Fruit fly (Drosophila melanogaster) Kc167 (cell line): ENCODE measurements around the gene CG34148.

Source experiments
- Myc ChIP-seq: fragments of >200 bp; optimal IDR thresholded peaks from 2 replicates; lab custom pipeline; 2017; ENCODE audit warnings: missing external identifiers
- Sin3A ChIP-seq: fragments of >200 bp; optimal IDR thresholded peaks from 2 replicates; lab custom pipeline; 2018; ENCODE audit warnings: missing external identifiers
- h ChIP-seq: fragments of >200 bp; optimal IDR thresholded peaks from 3 replicates; lab custom pipeline; 2018; ENCODE audit warnings: missing external identifiers
- insv ChIP-seq: fragments of >200 bp; optimal IDR thresholded peaks from 3 replicates; lab custom pipeline; 2018; ENCODE audit warnings: missing external identifiers
- psq ChIP-seq: fragments of >200 bp; optimal IDR thresholded peaks from 2 replicates; lab custom pipeline; 2017; ENCODE audit warnings: missing external identifiers
- ttk ChIP-seq: sonication (Bioruptor generic); optimal IDR thresholded peaks from 2 replicates; lab custom pipeline; 2017; ENCODE audit warnings: missing external identifiers

Gene CG34148

DNA sequence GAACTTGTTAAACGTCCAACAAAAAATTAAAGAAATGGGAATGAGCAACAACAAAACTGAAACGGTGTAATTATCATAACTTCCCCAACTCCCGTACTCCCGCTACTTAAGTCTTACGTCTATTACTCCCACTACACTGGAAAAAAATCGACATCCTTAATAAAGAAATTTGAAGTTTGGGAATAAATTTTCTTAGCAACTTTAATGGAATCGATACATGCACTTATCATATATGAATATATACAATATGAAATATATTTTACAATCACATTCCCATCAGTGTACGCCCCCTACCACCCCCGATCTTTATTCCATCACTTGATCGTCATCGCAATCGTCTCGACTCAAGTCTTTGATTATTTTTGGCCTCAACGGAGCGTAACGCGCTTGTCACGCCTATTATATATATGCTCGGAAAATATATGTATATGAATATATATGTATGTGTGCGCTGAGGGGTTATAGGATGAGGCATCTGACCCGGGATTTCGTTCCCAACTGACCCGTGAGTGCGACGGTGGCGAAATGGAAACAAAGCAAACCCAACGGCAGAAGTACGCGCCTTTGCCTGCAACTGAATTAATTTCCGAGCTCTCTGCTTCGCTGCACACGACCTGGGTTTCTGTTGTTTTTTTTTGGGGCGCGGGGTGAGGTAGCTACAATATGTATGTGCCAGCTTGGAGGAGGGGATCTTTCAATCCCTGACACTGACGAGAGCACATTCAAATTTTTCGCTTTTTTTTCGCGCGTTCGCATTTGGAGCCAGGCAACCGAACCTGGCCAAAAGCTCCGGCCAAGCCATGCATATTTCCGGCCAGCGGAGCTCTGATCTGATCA is 44.0 kb downstream of the CG34148 start:
- no peak for TF ChIP-seq insv (lab: Kevin White, UChicago)

DNA sequence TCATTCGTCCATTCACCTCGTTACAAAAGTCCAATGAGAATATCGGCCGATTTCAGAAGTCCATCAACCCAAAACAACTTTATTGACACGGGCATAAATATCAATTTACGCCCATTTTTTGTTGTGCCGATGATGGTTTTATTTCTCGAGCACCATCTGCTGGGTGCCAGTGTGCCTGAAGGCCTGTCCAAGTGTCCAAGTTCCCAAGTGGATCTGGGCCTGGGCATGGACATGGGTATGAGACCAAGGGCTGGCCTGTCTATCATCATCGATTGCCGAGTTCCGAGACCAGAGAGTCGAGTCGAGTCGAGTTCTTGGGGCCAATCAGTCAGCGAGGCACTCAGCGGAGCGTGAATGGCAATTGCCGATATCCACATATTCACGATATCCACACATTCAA is 46.3 kb downstream of the CG34148 start, which contains the start of gene Gr93a:
Gr93a (plus strand) TSS at position 301 of the 400 bp plus-strand sequence.
- TF ChIP-seq Myc (lab: Kevin White, UChicago) (no peak), h (lab: Kevin White, UChicago) (no peak), insv (lab: Kevin White, UChicago) (no peak), ttk (lab: Kevin White, UChicago) (no peak), Sin3A (lab: Kevin White, UChicago) (no peak), psq (lab: Kevin White, UChicago) (no peak)

DNA sequence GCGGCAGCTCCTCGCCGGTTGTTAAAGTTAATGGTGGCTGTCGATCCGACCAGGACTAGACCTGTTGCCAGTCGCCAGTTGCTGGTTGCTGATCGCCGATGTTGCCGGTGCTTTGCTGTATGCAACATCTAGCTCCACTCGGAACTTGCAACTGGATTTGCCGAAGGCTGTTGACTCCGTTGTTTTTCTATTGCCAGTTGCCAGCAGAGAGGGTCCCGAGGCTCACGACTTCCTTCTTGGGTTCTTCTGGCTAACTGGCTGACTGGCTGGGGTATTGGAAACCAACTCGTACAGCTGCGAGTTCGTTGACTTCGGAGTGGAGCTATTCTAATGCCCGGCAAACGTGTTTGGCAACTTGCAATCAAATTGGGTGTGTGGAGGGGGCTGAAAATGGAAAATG is 47.4 kb downstream of the CG34148 start:
- TF ChIP-seq h (lab: Kevin White, UChicago) (no peak), Myc (lab: Kevin White, UChicago) (no peak)

DNA sequence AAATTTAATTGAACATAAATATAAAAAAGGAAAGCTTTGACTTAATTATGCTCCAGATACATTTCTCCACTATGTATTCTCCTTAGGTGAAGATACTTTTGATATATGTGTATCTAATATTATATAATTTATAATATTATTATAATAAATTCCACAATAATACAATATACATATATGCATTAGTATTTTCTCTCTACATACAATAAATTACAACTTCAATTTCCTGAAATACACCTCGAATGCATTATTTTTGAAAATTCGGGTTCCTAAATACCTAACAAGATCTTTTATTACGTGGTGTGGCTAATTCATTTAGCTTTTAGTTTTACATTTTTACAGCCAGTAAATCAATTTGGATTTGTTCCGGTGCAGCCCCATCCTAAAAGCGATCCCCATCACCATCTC is 48.2 kb downstream of the CG34148 start:
- TF ChIP-seq Myc (lab: Kevin White, UChicago): no peak
- no peak for TF ChIP-seq h (lab: Kevin White, UChicago)
- TF ChIP-seq ttk (lab: Kevin White, UChicago): no peak
- TF ChIP-seq Sin3A (lab: Kevin White, UChicago): no peak
- no peak for TF ChIP-seq insv (lab: Kevin White, UChicago)
- TF ChIP-seq psq (lab: Kevin White, UChicago): no peak

DNA sequence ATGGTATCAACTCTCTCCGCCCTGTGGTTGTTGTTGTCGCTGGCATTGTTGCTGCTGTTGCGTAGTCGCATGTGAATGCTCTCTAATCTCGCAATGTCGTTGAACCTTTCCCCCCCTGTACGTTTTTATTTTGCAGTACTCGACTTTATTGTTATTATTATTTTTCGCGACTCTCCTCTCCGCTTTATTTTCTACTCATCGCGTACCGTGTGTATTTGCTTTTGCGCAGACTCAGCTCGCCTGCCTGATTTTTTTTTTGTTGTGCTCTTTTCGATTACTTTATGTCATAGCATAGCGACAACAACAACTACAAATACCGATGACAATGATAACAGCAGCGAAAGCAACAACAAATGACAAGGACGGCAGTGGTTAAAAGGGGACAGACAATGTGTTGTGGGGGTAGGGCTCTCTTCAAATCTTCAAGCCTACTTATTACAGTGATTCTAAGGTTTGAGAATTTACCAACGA is 49.0 kb downstream of the CG34148 start:
- TF ChIP-seq psq (lab: Kevin White, UChicago): no peak
- TF ChIP-seq insv (lab: Kevin White, UChicago): no peak
- no peak for TF ChIP-seq Sin3A (lab: Kevin White, UChicago)
- no peak for TF ChIP-seq ttk (lab: Kevin White, UChicago)
- TF ChIP-seq Myc (lab: Kevin White, UChicago): no peak
- TF ChIP-seq h (lab: Kevin White, UChicago): no peak

DNA sequence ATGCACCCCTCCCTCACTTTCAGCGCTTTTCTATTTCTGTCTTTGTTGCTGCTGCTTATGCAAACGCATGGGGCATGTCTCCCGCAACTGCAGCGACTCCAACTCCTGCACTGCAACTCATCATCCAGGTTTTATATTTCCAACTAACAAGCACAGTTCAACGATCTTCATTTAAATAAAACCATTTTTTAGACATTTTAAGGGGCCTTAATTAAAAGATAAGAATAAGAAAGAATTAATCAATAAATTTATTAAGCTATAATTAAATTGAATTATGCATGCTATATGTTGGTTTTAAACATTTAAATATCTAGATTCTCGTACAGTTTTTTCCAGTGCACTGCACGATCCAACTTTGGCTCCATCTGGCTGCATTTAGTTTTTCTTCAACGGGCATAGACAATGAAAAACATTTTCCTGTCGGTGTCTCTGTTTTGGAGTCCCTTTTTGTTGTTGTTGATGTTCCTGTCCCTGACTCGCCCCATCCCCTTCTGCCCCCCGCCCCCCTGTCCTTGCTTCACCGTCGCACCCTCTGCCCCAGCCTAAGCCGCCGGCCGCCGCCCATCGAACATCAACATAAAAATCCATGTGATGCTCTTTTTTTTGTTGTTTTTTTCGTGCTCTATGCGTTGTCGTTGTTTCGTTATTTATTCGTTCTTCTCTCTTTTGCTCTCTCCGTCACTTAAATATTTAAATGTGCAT is 49.5 kb downstream of the CG34148 start:
- TF ChIP-seq ttk (lab: Kevin White, UChicago) (no peak), psq (lab: Kevin White, UChicago) (no peak), insv (lab: Kevin White, UChicago) (no peak), h (lab: Kevin White, UChicago) (no peak)

DNA sequence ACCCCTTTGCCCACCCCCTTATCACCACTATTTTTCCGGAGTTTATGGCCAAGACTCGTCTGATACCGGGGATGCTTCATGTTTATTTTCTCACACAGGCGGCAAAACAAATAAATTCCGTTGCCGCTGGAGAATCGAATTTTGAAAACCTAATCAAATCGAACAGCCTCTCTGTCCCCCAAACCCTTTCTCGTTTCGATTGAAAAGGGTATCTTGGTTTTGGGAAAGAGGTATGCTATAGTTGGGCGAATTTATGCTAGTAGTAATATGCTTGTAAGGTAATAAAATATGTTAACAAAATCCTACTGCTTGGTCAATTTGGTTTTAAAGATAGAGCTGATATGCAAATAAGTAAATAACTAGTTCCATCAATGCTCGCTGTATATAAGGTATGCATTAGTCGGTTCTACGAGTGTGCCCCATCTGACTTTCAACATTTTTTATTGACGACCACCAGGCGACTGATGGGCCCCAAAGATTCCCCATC is 50.4 kb downstream of the CG34148 start:
- no peak for TF ChIP-seq Myc (lab: Kevin White, UChicago)
- no peak for TF ChIP-seq h (lab: Kevin White, UChicago)
- no peak for TF ChIP-seq Sin3A (lab: Kevin White, UChicago)
- no peak for TF ChIP-seq psq (lab: Kevin White, UChicago)
- TF ChIP-seq insv (lab: Kevin White, UChicago): no peak
- TF ChIP-seq ttk (lab: Kevin White, UChicago): no peak
